Worm (Caenorhabditis elegans) whole organism, L1 larva: ENCODE results near the gene C08H9.18.

Experiments used
- aly-2 ChIP-seq: fragments of 150-350 bp; optimal IDR thresholded peaks from 2 replicates; lab custom pipeline; 2014; ENCODE audit warnings: missing biosample characterization, missing genetic modification characterization
- ceh-63 ChIP-seq: fragments of 200-800 bp; sonication (Bioruptor generic); optimal IDR thresholded peaks from 2 replicates; lab custom pipeline; 2018; ENCODE audit warnings: mild to moderate bottlenecking, missing genetic modification characterization, missing compliant biosample characterization
- lin-13 ChIP-seq: fragments of 150-350 bp; optimal IDR thresholded peaks from 2 replicates; lab custom pipeline; 2014; ENCODE audit warnings: missing biosample characterization, missing genetic modification reagents, missing genetic modification characterization
- lir-3 ChIP-seq: sonication (generic microtip); optimal IDR thresholded peaks from 2 replicates; lab custom pipeline; 2016; ENCODE audit warnings: mild to moderate bottlenecking, missing genetic modification characterization, moderate library complexity, missing compliant biosample characterization; ENCODE audit not compliant: poor library complexity
- ztf-11 ChIP-seq, 2 experiments: sonication (generic microtip); optimal IDR thresholded peaks; 2 replicates each; lab custom pipeline; 2016 to 2017; ENCODE audit warnings: missing genetic modification characterization in 2 of 2, missing biosample characterization in 1 of 2, missing compliant biosample characterization in 1 of 2

ce11 chrII:9874508-9875229, 12.6 kb upstream of the C08H9.18 start, which contains the start of the genes chil-2 and ctsa-3.2:
- TF ChIP-seq ztf-11 (tag; optimal IDR thresholded peaks at IDR 0.05; lab: Kevin White, UChicago) (no peak), lir-3 (tag; lab: Kevin White, UChicago) (no peak), aly-2 (tag; lab: Kevin White, UChicago) (no peak), lin-13 (GFP tag; lab: Kevin White, UChicago) (no peak), ceh-63 (GFP tag; lab: Kevin White, UChicago) (no peak)
